Worm (Caenorhabditis elegans) whole organism, L1 larva: ENCODE data around the gene F54B11.9.
A peak's percentile ranks its signal among the peaks of the same experiment; 100 is the strongest.

Experiments used
- C04F5.9 ChIP-seq: sonication (generic microtip); optimal IDR thresholded peaks from 2 replicates; lab custom pipeline; 2016; ENCODE audit warnings: missing genetic modification characterization, missing compliant biosample characterization
- C16A3.4 ChIP-seq: fragments of 150-350 bp; optimal IDR thresholded peaks from 2 replicates; lab custom pipeline; 2014; ENCODE audit warnings: missing biosample characterization, missing genetic modification characterization
- C34B4.2 ChIP-seq: sonication (generic microtip); optimal IDR thresholded peaks from 2 replicates; lab custom pipeline; 2017; ENCODE audit warnings: mild to moderate bottlenecking, missing genetic modification characterization, missing compliant biosample characterization
- Y116A8C.19 ChIP-seq: sonication (generic microtip); optimal IDR thresholded peaks from 2 replicates; lab custom pipeline; 2016; ENCODE audit warnings: missing compliant biosample characterization, missing genetic modification characterization, borderline replicate concordance
- aha-1 ChIP-seq: fragments of 150-350 bp; optimal IDR thresholded peaks from 2 replicates; lab custom pipeline; 2014; ENCODE audit warnings: missing biosample characterization, missing genetic modification characterization
- alr-1 ChIP-seq: fragments of 200-800 bp; sonication (Bioruptor generic); optimal IDR thresholded peaks from 2 replicates; lab custom pipeline; 2018; ENCODE audit warnings: borderline replicate concordance, mild to moderate bottlenecking, missing genetic modification characterization, missing compliant biosample characterization
- ceh-82 ChIP-seq, 3 experiments: fragments of 150-350 bp in 1 of 3; sonication (generic microtip) in 2 of 3; optimal IDR thresholded peaks; 2 replicates each; lab custom pipeline; 2014 to 2017; ENCODE audit warnings: missing biosample characterization in 3 of 3, missing genetic modification characterization in 3 of 3
- dpl-1 ChIP-seq, 3 experiments: fragments of 150-350 bp in 2 of 3; sonication (generic microtip) in 1 of 3; optimal IDR thresholded peaks; 2 replicates each; lab custom pipeline; 2014 to 2017; ENCODE audit warnings: missing biosample characterization in 3 of 3, missing genetic modification characterization in 3 of 3, missing genetic modification reagents in 3 of 3
- efl-3 ChIP-seq: fragments of 200-800 bp; sonication (Bioruptor generic); optimal IDR thresholded peaks from 2 replicates; lab custom pipeline; 2018; ENCODE audit warnings: mild to moderate bottlenecking, missing genetic modification characterization, missing compliant biosample characterization
- egl-27 ChIP-seq, 2 experiments: fragments of 150-350 bp in 1 of 2; sonication (generic microtip); optimal IDR thresholded peaks; 3 replicates each; lab custom pipeline; 2017 to 2018; ENCODE audit warnings: missing biosample characterization in 2 of 2, missing genetic modification characterization in 2 of 2, missing genetic modification reagents in 2 of 2
- elt-2 ChIP-seq: sonication (generic microtip); optimal IDR thresholded peaks from 2 replicates; lab custom pipeline; 2016; ENCODE audit warnings: missing genetic modification characterization, mild to moderate bottlenecking, inconsistent platforms, missing compliant biosample characterization, missing genetic modification reagents
- elt-3 ChIP-seq, 6 experiments: fragments of 150-350 bp in 1 of 6; sonication (generic microtip); optimal IDR thresholded peaks; 2 replicates each; lab custom pipeline; 2017 to 2018; ENCODE audit warnings: missing biosample characterization in 6 of 6, missing genetic modification characterization in 6 of 6, inconsistent platforms in 1 of 6
- fkh-4 ChIP-seq: sonication (generic microtip); optimal IDR thresholded peaks from 2 replicates; lab custom pipeline; 2016; ENCODE audit warnings: missing compliant biosample characterization, missing genetic modification characterization, borderline replicate concordance
- fkh-8 ChIP-seq: sonication (generic microtip); optimal IDR thresholded peaks from 2 replicates; lab custom pipeline; 2016; ENCODE audit warnings: mild to moderate bottlenecking, missing genetic modification characterization, missing compliant biosample characterization
- fos-1 ChIP-seq: fragments of 150-350 bp; optimal IDR thresholded peaks from 2 replicates; lab custom pipeline; 2014; ENCODE audit warnings: missing biosample characterization, missing genetic modification characterization
- grh-1 ChIP-seq: fragments of 200-800 bp; sonication (Bioruptor generic); IDR thresholded peaks from 2 replicates; pipeline ENCODE4 v1.3.6; 2022; ENCODE audit warnings: missing genetic modification reagents, missing genetic modification characterization, missing compliant biosample characterization
- irx-1 ChIP-seq: sonication (generic microtip); optimal IDR thresholded peaks from 2 replicates; lab custom pipeline; 2016; ENCODE audit warnings: missing genetic modification characterization, missing compliant biosample characterization
- jun-1 ChIP-seq: fragments of 150-350 bp; optimal IDR thresholded peaks from 2 replicates; lab custom pipeline; 2014; ENCODE audit warnings: missing biosample characterization, missing genetic modification reagents, missing genetic modification characterization
- lin-13 ChIP-seq: fragments of 150-350 bp; optimal IDR thresholded peaks from 2 replicates; lab custom pipeline; 2014; ENCODE audit warnings: missing biosample characterization, missing genetic modification reagents, missing genetic modification characterization
- lin-14 ChIP-seq: fragments of 200-800 bp; sonication (Bioruptor generic); optimal IDR thresholded peaks from 2 replicates; lab custom pipeline; 2018; ENCODE audit warnings: mild to moderate bottlenecking, missing genetic modification characterization, moderate library complexity, missing compliant biosample characterization
- lin-35 ChIP-seq, 2 experiments: fragments of 150-350 bp; optimal IDR thresholded peaks; 2 replicates each; lab custom pipeline; 2014; ENCODE audit warnings: missing biosample characterization in 2 of 2, missing genetic modification characterization in 2 of 2, missing genetic modification reagents in 2 of 2
- lir-3 ChIP-seq: sonication (generic microtip); optimal IDR thresholded peaks from 2 replicates; lab custom pipeline; 2016; ENCODE audit warnings: mild to moderate bottlenecking, missing genetic modification characterization, moderate library complexity, missing compliant biosample characterization; ENCODE audit not compliant: poor library complexity
- lsy-2 ChIP-seq, 2 experiments: fragments of 150-350 bp; optimal IDR thresholded peaks; 2 replicates each; lab custom pipeline; 2014; ENCODE audit warnings: missing biosample characterization in 2 of 2, missing genetic modification characterization in 2 of 2
- mdl-1 ChIP-seq, 2 experiments: fragments of 150-350 bp; optimal IDR thresholded peaks; 2 replicates each; lab custom pipeline; 2014 to 2017; ENCODE audit warnings: missing biosample characterization in 2 of 2, missing genetic modification characterization in 2 of 2, inconsistent platforms in 1 of 2
- mef-2 ChIP-seq: fragments of 150-350 bp; optimal IDR thresholded peaks from 2 replicates; lab custom pipeline; 2014; ENCODE audit warnings: missing biosample characterization, missing genetic modification characterization
- mep-1 ChIP-seq: fragments of 150-350 bp; optimal IDR thresholded peaks from 2 replicates; lab custom pipeline; 2014; ENCODE audit warnings: missing biosample characterization, missing genetic modification characterization
- nhr-11 ChIP-seq: fragments of 150-350 bp; optimal IDR thresholded peaks from 2 replicates; lab custom pipeline; 2014; ENCODE audit warnings: missing biosample characterization, missing genetic modification characterization
- nhr-19 ChIP-seq: fragments of 200-800 bp; sonication (Bioruptor generic); conservative IDR thresholded peaks from 2 replicates; pipeline ENCODE4 v1.3.6; 2022; ENCODE audit warnings: missing genetic modification characterization, missing compliant biosample characterization
- nhr-20 ChIP-seq: sonication (generic microtip); optimal IDR thresholded peaks from 2 replicates; lab custom pipeline; 2016; ENCODE audit warnings: mild to moderate bottlenecking, missing genetic modification characterization, missing compliant biosample characterization
- nhr-237 ChIP-seq: fragments of 150-350 bp; optimal IDR thresholded peaks from 2 replicates; lab custom pipeline; 2014; ENCODE audit warnings: missing biosample characterization, missing genetic modification characterization
- nhr-28 ChIP-seq: fragments of 150-350 bp; optimal IDR thresholded peaks from 2 replicates; lab custom pipeline; 2014; ENCODE audit warnings: missing biosample characterization, missing genetic modification characterization
- nhr-47 ChIP-seq: sonication (generic microtip); optimal IDR thresholded peaks from 2 replicates; lab custom pipeline; 2016; ENCODE audit warnings: mild to moderate bottlenecking, missing genetic modification characterization, moderate library complexity, missing compliant biosample characterization
- nhr-71 ChIP-seq: sonication (generic microtip); optimal IDR thresholded peaks from 2 replicates; lab custom pipeline; 2016; ENCODE audit warnings: mild to moderate bottlenecking, missing genetic modification characterization, moderate library complexity, missing compliant biosample characterization
- nhr-84 ChIP-seq: sonication (generic microtip); optimal IDR thresholded peaks from 2 replicates; lab custom pipeline; 2017; ENCODE audit warnings: missing biosample characterization, missing genetic modification characterization
- nhr-90 ChIP-seq: sonication (generic microtip); optimal IDR thresholded peaks from 2 replicates; lab custom pipeline; 2016; ENCODE audit warnings: mild to moderate bottlenecking, missing genetic modification characterization, missing compliant biosample characterization; ENCODE audit not compliant: poor library complexity
- pag-3 ChIP-seq: sonication (generic microtip); optimal IDR thresholded peaks from 2 replicates; lab custom pipeline; 2017; ENCODE audit warnings: missing genetic modification characterization, mild to moderate bottlenecking, missing compliant biosample characterization, antibody characterized with exemption, borderline replicate concordance; ENCODE audit not compliant: insufficient read depth
- pax-3 ChIP-seq: fragments of 200-800 bp; sonication (Bioruptor generic); optimal IDR thresholded peaks from 2 replicates; lab custom pipeline; 2018; ENCODE audit warnings: mild to moderate bottlenecking, missing genetic modification characterization, moderate library complexity, missing compliant biosample characterization
- snpc-4 ChIP-seq: fragments of 150-350 bp; optimal IDR thresholded peaks from 2 replicates; lab custom pipeline; 2014; ENCODE audit warnings: missing biosample characterization, missing genetic modification characterization
- snu-23 ChIP-seq: sonication (generic microtip); optimal IDR thresholded peaks from 2 replicates; lab custom pipeline; 2016; ENCODE audit warnings: missing genetic modification characterization, missing compliant biosample characterization
- sox-4 ChIP-seq: sonication (generic microtip); optimal IDR thresholded peaks from 2 replicates; lab custom pipeline; 2016; ENCODE audit warnings: missing genetic modification characterization, missing compliant biosample characterization
- sptf-1 ChIP-seq: fragments of 150-350 bp; optimal IDR thresholded peaks from 2 replicates; lab custom pipeline; 2014; ENCODE audit warnings: missing biosample characterization, missing genetic modification characterization
- sup-37 ChIP-seq: fragments of 200-800 bp; sonication (Bioruptor generic); optimal IDR thresholded peaks from 2 replicates; lab custom pipeline; 2018; ENCODE audit warnings: mild to moderate bottlenecking, missing genetic modification characterization, missing compliant biosample characterization
- unc-30 ChIP-seq: sonication (generic microtip); optimal IDR thresholded peaks from 2 replicates; lab custom pipeline; 2017; ENCODE audit warnings: missing biosample characterization, missing genetic modification characterization
- unc-62 ChIP-seq: fragments of 150-350 bp; optimal IDR thresholded peaks from 2 replicates; lab custom pipeline; 2014; ENCODE audit warnings: missing biosample characterization, missing genetic modification reagents, missing genetic modification characterization
- unc-86 ChIP-seq: sonication (generic microtip); optimal IDR thresholded peaks from 2 replicates; lab custom pipeline; 2016; ENCODE audit warnings: missing genetic modification characterization, missing compliant biosample characterization
- unc-98 ChIP-seq: fragments of 200-800 bp; sonication (Bioruptor generic); IDR thresholded peaks from 2 replicates; pipeline ENCODE4 v1.3.6; 2022; ENCODE audit warnings: missing genetic modification characterization, missing compliant biosample characterization
- xbp-1 ChIP-seq: sonication (generic microtip); optimal IDR thresholded peaks from 2 replicates; lab custom pipeline; 2016; ENCODE audit warnings: missing genetic modification characterization, missing compliant biosample characterization
- zip-4 ChIP-seq: fragments of 200-800 bp; sonication (Bioruptor generic); optimal IDR thresholded peaks from 2 replicates; lab custom pipeline; 2018; ENCODE audit warnings: mild to moderate bottlenecking, missing genetic modification characterization, moderate library complexity, missing compliant biosample characterization

The F54B11.9 gene

DNA sequence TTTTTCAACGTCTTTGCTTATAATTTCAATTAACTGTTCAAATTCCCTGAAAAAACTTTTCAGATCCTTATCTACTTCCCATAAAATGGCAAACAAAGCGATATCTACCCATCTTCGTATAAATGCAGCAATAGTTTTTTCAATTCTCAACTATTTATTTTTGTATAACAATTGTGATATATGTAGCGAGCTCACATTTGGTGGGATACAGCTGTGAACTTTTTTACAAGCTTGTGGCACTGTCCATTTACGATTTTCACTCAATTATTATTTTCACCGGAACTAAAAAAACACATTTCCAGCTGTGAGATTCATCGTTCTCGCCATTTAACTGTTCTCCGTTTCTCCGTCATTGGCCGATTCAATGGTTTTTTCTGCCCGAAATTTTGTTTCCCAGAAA lies 45.4 kb downstream of the F54B11.9 start, which contains the start of gene C40C9.4:
Gene C40C9.4, plus strand, starts transcription at position 301 of the 400 bp plus-strand sequence.
- TF ChIP-seq sup-37 (GFP tag; lab: Kevin White, UChicago) (no peak), nhr-28 (no peak), xbp-1 (tag; lab: Kevin White, UChicago) (no peak)

DNA sequence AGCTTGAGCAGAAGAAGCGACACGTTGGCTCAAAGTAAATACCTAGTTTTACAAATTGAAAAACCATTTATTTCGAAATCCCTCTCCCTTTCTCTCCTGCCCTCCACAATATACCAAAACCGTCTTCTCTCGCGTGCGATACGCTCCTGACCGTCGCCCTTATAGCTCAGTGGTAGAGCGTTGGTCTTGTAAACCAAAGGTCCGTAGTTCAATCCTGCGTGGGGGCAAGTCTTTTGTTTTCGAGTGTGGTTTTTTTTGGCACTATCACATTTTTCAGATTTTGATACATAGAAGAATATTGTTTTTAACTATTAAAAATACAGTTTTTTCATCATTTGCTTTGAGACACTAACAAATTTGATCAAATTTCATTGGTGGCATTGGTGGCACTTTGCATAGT lies 48.2 kb downstream of the F54B11.9 start:
- TF ChIP-seq nhr-47 (tag; lab: Kevin White, UChicago), result peak; percentile 18
- no peak for TF ChIP-seq aha-1
- peak; percentile 43 for TF ChIP-seq snu-23 (GFP tag; lab: Kevin White, UChicago)
- TF ChIP-seq nhr-20, result peak; percentile 28
- peak in 1 of 2 experiments; percentile 23 for TF ChIP-seq lin-35 (GFP tag; optimal IDR thresholded peaks at IDR 0.05; lab: Kevin White, UChicago)
- TF ChIP-seq sptf-1 (tag; lab: Kevin White, UChicago), result no peak
- TF ChIP-seq sox-4 (tag; lab: Kevin White, UChicago), result no peak
- TF ChIP-seq dpl-1 (GFP tag; optimal IDR thresholded peaks at IDR 0.05; lab: Kevin White, UChicago), result no peak
- no peak for TF ChIP-seq jun-1
- TF ChIP-seq C34B4.2 (tag; lab: Kevin White, UChicago), result no peak
- TF ChIP-seq unc-30 (tag; lab: Kevin White, UChicago), result no peak
- TF ChIP-seq irx-1, result no peak
- no peak for TF ChIP-seq nhr-11 (tag; lab: Kevin White, UChicago)
- no peak for TF ChIP-seq lin-14 (GFP tag; lab: Kevin White, UChicago)
- no peak for TF ChIP-seq nhr-71 (tag; lab: Kevin White, UChicago)
- no peak for TF ChIP-seq pax-3 (tag; lab: Kevin White, UChicago)
- TF ChIP-seq elt-3 (tag; optimal IDR thresholded peaks at IDR 0.05; lab: Kevin White, UChicago), result peak in 1 of 6 experiments; percentile 12
- no peak for TF ChIP-seq fkh-8 (tag; lab: Kevin White, UChicago)
- TF ChIP-seq lsy-2 (tag; optimal IDR thresholded peaks at IDR 0.05; lab: Kevin White, UChicago), result no peak
- TF ChIP-seq fos-1 (tag; lab: Kevin White, UChicago), result no peak
- no peak for TF ChIP-seq grh-1 (GFP tag; lab: Robert Waterston, UW)
- TF ChIP-seq unc-98, result no peak
- TF ChIP-seq Y116A8C.19, result no peak
- TF ChIP-seq nhr-90, result peak; percentile 23
- TF ChIP-seq elt-2, result no peak
- TF ChIP-seq C04F5.9, result no peak
- no peak for TF ChIP-seq fkh-4 (tag; lab: Kevin White, UChicago)
- TF ChIP-seq pag-3, result no peak
- no peak for TF ChIP-seq C16A3.4 (tag; lab: Kevin White, UChicago)
- no peak for TF ChIP-seq sup-37 (GFP tag; lab: Kevin White, UChicago)
- TF ChIP-seq mdl-1 (tag; optimal IDR thresholded peaks at IDR 0.05; lab: Kevin White, UChicago), result no peak
- TF ChIP-seq unc-62 (GFP tag; lab: Kevin White, UChicago), result no peak
- TF ChIP-seq snpc-4 (tag; lab: Kevin White, UChicago), result no peak
- no peak for TF ChIP-seq nhr-237
- TF ChIP-seq mep-1 (tag; lab: Kevin White, UChicago), result peak; percentile 16
- TF ChIP-seq egl-27 (tag; optimal IDR thresholded peaks at IDR 0.05; lab: Kevin White, UChicago), result no peak
- no peak for TF ChIP-seq alr-1 (tag; lab: Kevin White, UChicago)
- no peak for TF ChIP-seq nhr-19
- no peak for TF ChIP-seq lir-3 (tag; lab: Kevin White, UChicago)
- no peak for TF ChIP-seq zip-4 (GFP tag; lab: Kevin White, UChicago)
- TF ChIP-seq nhr-84 (tag; lab: Kevin White, UChicago), result no peak
- no peak for TF ChIP-seq lin-13 (GFP tag; lab: Kevin White, UChicago)
- no peak for TF ChIP-seq efl-3
- no peak for TF ChIP-seq unc-86 (tag; lab: Kevin White, UChicago)
- no peak for TF ChIP-seq mef-2
- TF ChIP-seq ceh-82 (tag; optimal IDR thresholded peaks at IDR 0.05; lab: Kevin White, UChicago), result no peak
